Fruit fly (Drosophila melanogaster) Kc167 (cell line): ENCODE results near the gene CG42366.

Source experiments
- Myc ChIP-seq: fragments of >200 bp; optimal IDR thresholded peaks from 2 replicates; lab custom pipeline; 2017; ENCODE audit warnings: missing external identifiers
- Sin3A ChIP-seq: fragments of >200 bp; optimal IDR thresholded peaks from 2 replicates; lab custom pipeline; 2018; ENCODE audit warnings: missing external identifiers
- h ChIP-seq: fragments of >200 bp; optimal IDR thresholded peaks from 3 replicates; lab custom pipeline; 2018; ENCODE audit warnings: missing external identifiers
- insv ChIP-seq: fragments of >200 bp; optimal IDR thresholded peaks from 3 replicates; lab custom pipeline; 2018; ENCODE audit warnings: missing external identifiers
- psq ChIP-seq: fragments of >200 bp; optimal IDR thresholded peaks from 2 replicates; lab custom pipeline; 2017; ENCODE audit warnings: missing external identifiers
- ttk ChIP-seq: sonication (Bioruptor generic); optimal IDR thresholded peaks from 2 replicates; lab custom pipeline; 2017; ENCODE audit warnings: missing external identifiers

dm6 chr2L:9897296-9897695 is 27.7 kb upstream of the CG42366 start, which contains the start of gene RpS2:
- TF ChIP-seq ttk (lab: Kevin White, UChicago) (no peak), Sin3A (no peak), h (no peak), insv (lab: Kevin White, UChicago) (no peak), Myc (lab: Kevin White, UChicago) (no peak), psq (no peak)
